Worm (Caenorhabditis elegans) whole organism, L1 larva: Measurements from ENCODE around the gene lgc-12.
A peak's percentile ranks its signal among the peaks of the same experiment; 100 is the strongest.

Source experiments
- C16A3.4 ChIP-seq: fragments of 150-350 bp; optimal IDR thresholded peaks from 2 replicates; lab custom pipeline; 2014; ENCODE audit warnings: missing biosample characterization, missing genetic modification characterization
- C34B4.2 ChIP-seq: sonication (generic microtip); optimal IDR thresholded peaks from 2 replicates; lab custom pipeline; 2017; ENCODE audit warnings: mild to moderate bottlenecking, missing genetic modification characterization, missing compliant biosample characterization
- aha-1 ChIP-seq: fragments of 150-350 bp; optimal IDR thresholded peaks from 2 replicates; lab custom pipeline; 2014; ENCODE audit warnings: missing biosample characterization, missing genetic modification characterization
- alr-1 ChIP-seq: fragments of 200-800 bp; sonication (Bioruptor generic); optimal IDR thresholded peaks from 2 replicates; lab custom pipeline; 2018; ENCODE audit warnings: borderline replicate concordance, mild to moderate bottlenecking, missing genetic modification characterization, missing compliant biosample characterization
- ceh-63 ChIP-seq: fragments of 200-800 bp; sonication (Bioruptor generic); optimal IDR thresholded peaks from 2 replicates; lab custom pipeline; 2018; ENCODE audit warnings: mild to moderate bottlenecking, missing genetic modification characterization, missing compliant biosample characterization
- ceh-8 ChIP-seq: fragments of 200-800 bp; sonication (Bioruptor generic); optimal IDR thresholded peaks from 2 replicates; lab custom pipeline; 2018; ENCODE audit warnings: mild to moderate bottlenecking, missing genetic modification characterization, moderate library complexity, missing compliant biosample characterization
- ceh-90 ChIP-seq: sonication (generic microtip); optimal IDR thresholded peaks from 2 replicates; lab custom pipeline; 2016; ENCODE audit warnings: missing genetic modification characterization, missing compliant biosample characterization
- dpl-1 ChIP-seq, 3 experiments: fragments of 150-350 bp in 2 of 3; sonication (generic microtip) in 1 of 3; optimal IDR thresholded peaks; 2 replicates each; lab custom pipeline; 2014 to 2017; ENCODE audit warnings: missing biosample characterization in 3 of 3, missing genetic modification characterization in 3 of 3, missing genetic modification reagents in 3 of 3
- efl-1 ChIP-seq, 4 experiments: fragments of 150-350 bp; optimal IDR thresholded peaks in 3 of 4; peaks in 1 of 4; 1 replicate in 1 of 4; 2 replicates in 3 of 4; lab custom pipeline; 2014; ENCODE audit warnings: missing biosample characterization in 2 of 4, missing genetic modification characterization in 2 of 4, missing genetic modification reagents in 2 of 4
- efl-3 ChIP-seq: fragments of 200-800 bp; sonication (Bioruptor generic); optimal IDR thresholded peaks from 2 replicates; lab custom pipeline; 2018; ENCODE audit warnings: mild to moderate bottlenecking, missing genetic modification characterization, missing compliant biosample characterization
- elt-3 ChIP-seq, 6 experiments: fragments of 150-350 bp in 1 of 6; sonication (generic microtip); optimal IDR thresholded peaks; 2 replicates each; lab custom pipeline; 2017 to 2018; ENCODE audit warnings: missing biosample characterization in 6 of 6, missing genetic modification characterization in 6 of 6, inconsistent platforms in 1 of 6
- fkh-8 ChIP-seq: sonication (generic microtip); optimal IDR thresholded peaks from 2 replicates; lab custom pipeline; 2016; ENCODE audit warnings: mild to moderate bottlenecking, missing genetic modification characterization, missing compliant biosample characterization
- fos-1 ChIP-seq: fragments of 150-350 bp; optimal IDR thresholded peaks from 2 replicates; lab custom pipeline; 2014; ENCODE audit warnings: missing biosample characterization, missing genetic modification characterization
- grh-1 ChIP-seq: fragments of 200-800 bp; sonication (Bioruptor generic); IDR thresholded peaks from 2 replicates; pipeline ENCODE4 v1.3.6; 2022; ENCODE audit warnings: missing genetic modification reagents, missing genetic modification characterization, missing compliant biosample characterization
- hlh-4 ChIP-seq: sonication (generic microtip); optimal IDR thresholded peaks from 2 replicates; lab custom pipeline; 2016; ENCODE audit warnings: mild to moderate bottlenecking, missing genetic modification characterization, missing compliant biosample characterization
- hpl-2 ChIP-seq: fragments of 150-350 bp; optimal IDR thresholded peaks from 2 replicates; lab custom pipeline; 2014; ENCODE audit warnings: missing biosample characterization, missing genetic modification reagents, missing genetic modification characterization
- isw-1 ChIP-seq: fragments of 200-800 bp; sonication (Bioruptor generic); IDR thresholded peaks from 2 replicates; pipeline ENCODE4 v1.3.6; 2022; ENCODE audit warnings: missing genetic modification characterization, missing compliant biosample characterization
- jun-1 ChIP-seq: fragments of 150-350 bp; optimal IDR thresholded peaks from 2 replicates; lab custom pipeline; 2014; ENCODE audit warnings: missing biosample characterization, missing genetic modification reagents, missing genetic modification characterization
- lin-15B ChIP-seq: fragments of 150-350 bp; sonication (generic microtip); optimal IDR thresholded peaks from 3 replicates; lab custom pipeline; 2014; ENCODE audit warnings: missing biosample characterization, missing genetic modification characterization
- lin-35 ChIP-seq, 2 experiments: fragments of 150-350 bp; optimal IDR thresholded peaks; 2 replicates each; lab custom pipeline; 2014; ENCODE audit warnings: missing biosample characterization in 2 of 2, missing genetic modification characterization in 2 of 2, missing genetic modification reagents in 2 of 2
- lin-39 ChIP-seq: fragments of 150-350 bp; optimal IDR thresholded peaks from 2 replicates; lab custom pipeline; 2014; ENCODE audit warnings: missing biosample characterization, missing genetic modification reagents, missing genetic modification characterization
- lir-3 ChIP-seq: sonication (generic microtip); optimal IDR thresholded peaks from 2 replicates; lab custom pipeline; 2016; ENCODE audit warnings: mild to moderate bottlenecking, missing genetic modification characterization, moderate library complexity, missing compliant biosample characterization; ENCODE audit not compliant: poor library complexity
- lsy-2 ChIP-seq, 2 experiments: fragments of 150-350 bp; optimal IDR thresholded peaks; 2 replicates each; lab custom pipeline; 2014; ENCODE audit warnings: missing biosample characterization in 2 of 2, missing genetic modification characterization in 2 of 2
- mab-9 ChIP-seq: fragments of 200-800 bp; sonication (Bioruptor generic); IDR thresholded peaks from 2 replicates; pipeline ENCODE4 v1.3.6; 2022; ENCODE audit warnings: missing genetic modification reagents, missing genetic modification characterization, missing compliant biosample characterization
- mdl-1 ChIP-seq, 2 experiments: fragments of 150-350 bp; optimal IDR thresholded peaks; 2 replicates each; lab custom pipeline; 2014 to 2017; ENCODE audit warnings: missing biosample characterization in 2 of 2, missing genetic modification characterization in 2 of 2, inconsistent platforms in 1 of 2
- mef-2 ChIP-seq: fragments of 150-350 bp; optimal IDR thresholded peaks from 2 replicates; lab custom pipeline; 2014; ENCODE audit warnings: missing biosample characterization, missing genetic modification characterization
- nhr-11 ChIP-seq: fragments of 150-350 bp; optimal IDR thresholded peaks from 2 replicates; lab custom pipeline; 2014; ENCODE audit warnings: missing biosample characterization, missing genetic modification characterization
- nhr-76 ChIP-seq: sonication (generic microtip); optimal IDR thresholded peaks from 2 replicates; lab custom pipeline; 2017; ENCODE audit warnings: missing biosample characterization, missing genetic modification characterization
- nhr-77 ChIP-seq: fragments of 150-350 bp; optimal IDR thresholded peaks from 2 replicates; lab custom pipeline; 2014; ENCODE audit warnings: missing biosample characterization, missing genetic modification characterization
- nhr-84 ChIP-seq: sonication (generic microtip); optimal IDR thresholded peaks from 2 replicates; lab custom pipeline; 2017; ENCODE audit warnings: missing biosample characterization, missing genetic modification characterization
- nhr-85 ChIP-seq: sonication (generic microtip); peaks from one replicate; lab custom pipeline; 2016; ENCODE audit warnings: missing genetic modification characterization, inconsistent platforms, missing compliant biosample characterization
- nhr-90 ChIP-seq: sonication (generic microtip); optimal IDR thresholded peaks from 2 replicates; lab custom pipeline; 2016; ENCODE audit warnings: mild to moderate bottlenecking, missing genetic modification characterization, missing compliant biosample characterization; ENCODE audit not compliant: poor library complexity
- pqm-1 ChIP-seq: sonication (generic microtip); optimal IDR thresholded peaks from 3 replicates; lab custom pipeline; 2017; ENCODE audit warnings: missing biosample characterization, missing genetic modification characterization
- skn-1 ChIP-seq: fragments of 150-350 bp; optimal IDR thresholded peaks from 2 replicates; lab custom pipeline; 2014; ENCODE audit warnings: missing biosample characterization, missing genetic modification characterization
- snu-23 ChIP-seq: sonication (generic microtip); optimal IDR thresholded peaks from 2 replicates; lab custom pipeline; 2016; ENCODE audit warnings: missing genetic modification characterization, missing compliant biosample characterization
- sox-4 ChIP-seq: sonication (generic microtip); optimal IDR thresholded peaks from 2 replicates; lab custom pipeline; 2016; ENCODE audit warnings: missing genetic modification characterization, missing compliant biosample characterization
- sptf-1 ChIP-seq: fragments of 150-350 bp; optimal IDR thresholded peaks from 2 replicates; lab custom pipeline; 2014; ENCODE audit warnings: missing biosample characterization, missing genetic modification characterization
- swsn-7 ChIP-seq: sonication (generic microtip); optimal IDR thresholded peaks from 2 replicates; lab custom pipeline; 2016; ENCODE audit warnings: missing genetic modification characterization, missing compliant biosample characterization
- tbx-2 ChIP-seq: sonication (generic microtip); optimal IDR thresholded peaks from 2 replicates; lab custom pipeline; 2016; ENCODE audit warnings: missing genetic modification characterization, missing compliant biosample characterization
- tlp-1 ChIP-seq: fragments of 150-350 bp; optimal IDR thresholded peaks from 2 replicates; lab custom pipeline; 2014; ENCODE audit warnings: missing biosample characterization, missing genetic modification characterization
- unc-130 ChIP-seq: fragments of 150-350 bp; optimal IDR thresholded peaks from 2 replicates; lab custom pipeline; 2017; ENCODE audit warnings: missing biosample characterization, missing genetic modification characterization, inconsistent platforms
- unc-30 ChIP-seq: sonication (generic microtip); optimal IDR thresholded peaks from 2 replicates; lab custom pipeline; 2017; ENCODE audit warnings: missing biosample characterization, missing genetic modification characterization
- vab-15 ChIP-seq: sonication (generic microtip); optimal IDR thresholded peaks from 2 replicates; lab custom pipeline; 2017; ENCODE audit warnings: missing genotype, mild to moderate bottlenecking, missing genetic modification characterization, missing compliant biosample characterization
- zag-1 ChIP-seq: fragments of 150-350 bp; optimal IDR thresholded peaks from 2 replicates; lab custom pipeline; 2014; ENCODE audit warnings: missing biosample characterization, missing genetic modification characterization
- zip-4 ChIP-seq: fragments of 200-800 bp; sonication (Bioruptor generic); optimal IDR thresholded peaks from 2 replicates; lab custom pipeline; 2018; ENCODE audit warnings: mild to moderate bottlenecking, missing genetic modification characterization, moderate library complexity, missing compliant biosample characterization
- ztf-11 ChIP-seq, 2 experiments: sonication (generic microtip); optimal IDR thresholded peaks; 2 replicates each; lab custom pipeline; 2016 to 2017; ENCODE audit warnings: missing genetic modification characterization in 2 of 2, missing biosample characterization in 1 of 2, missing compliant biosample characterization in 1 of 2
- ztf-4 ChIP-seq: fragments of 150-350 bp; optimal IDR thresholded peaks from 2 replicates; lab custom pipeline; 2014; ENCODE audit warnings: missing biosample characterization, missing genetic modification characterization

The lgc-12 gene

ce11 chrIII:7570083-7570695 is 8.2 kb downstream of the lgc-12 start, which contains the start of gene R13A5.7 (continued):
- TF ChIP-seq dpl-1 (GFP tag; optimal IDR thresholded peaks at IDR 0.05; lab: Kevin White, UChicago) (peak; percentile 38 to 62 (median 43)), elt-3 (tag; optimal IDR thresholded peaks at IDR 0.05; lab: Kevin White, UChicago) (peak in 1 of 6 experiments; percentile 20), tlp-1 (tag; lab: Kevin White, UChicago) (no peak), ztf-11 (tag; optimal IDR thresholded peaks at IDR 0.05; lab: Kevin White, UChicago) (peak in 1 of 2 experiments; percentile 9), hpl-2 (GFP tag; lab: Kevin White, UChicago) (no peak), grh-1 (GFP tag; lab: Robert Waterston, UW) (no peak), skn-1 (peak; percentile 22), lin-35 (GFP tag; optimal IDR thresholded peaks at IDR 0.05; lab: Kevin White, UChicago) (peak; percentile 66 to 80), efl-1 (optimal IDR thresholded peaks at IDR 0.05; lab: Kevin White, UChicago) (peak; percentile 70 to 79), efl-1 (GFP tag; optimal IDR thresholded peaks at IDR 0.05 in 1 of 2; lab: Kevin White, UChicago) (peak; percentile 47 to 93), ceh-8 (GFP tag; lab: Kevin White, UChicago) (no peak), mef-2 (tag; lab: Kevin White, UChicago) (no peak), ceh-90 (tag; lab: Kevin White, UChicago) (no peak), unc-30 (tag; lab: Kevin White, UChicago) (no peak), ztf-4 (peak; percentile 32), nhr-11 (tag; lab: Kevin White, UChicago) (peak; percentile 61), isw-1 (GFP tag; lab: Robert Waterston, UW) (peak; percentile 38), C34B4.2 (tag; lab: Kevin White, UChicago) (no peak), hlh-4 (no peak), swsn-7 (tag; lab: Kevin White, UChicago) (peak; percentile 83), nhr-84 (tag; lab: Kevin White, UChicago) (no peak), lsy-2 (tag; optimal IDR thresholded peaks at IDR 0.05; lab: Kevin White, UChicago) (peak; percentile 68 to 86), nhr-76 (tag; lab: Kevin White, UChicago) (no peak), C16A3.4 (tag; lab: Kevin White, UChicago) (peak; percentile 33), jun-1 (tag; lab: Kevin White, UChicago) (peak; percentile 75), snu-23 (GFP tag; lab: Kevin White, UChicago) (peak; percentile 82), aha-1 (tag; lab: Kevin White, UChicago) (no peak), pqm-1 (tag; lab: Kevin White, UChicago) (no peak), sox-4 (tag; lab: Kevin White, UChicago) (peak; percentile 10), alr-1 (tag; lab: Kevin White, UChicago) (no peak), zip-4 (peak; percentile 12), zag-1 (tag; lab: Kevin White, UChicago) (no peak), nhr-85 (tag; lab: Kevin White, UChicago) (peak; percentile 82)

- TF ChIP-seq zip-4 (no peak), lsy-2 (tag; optimal IDR thresholded peaks at IDR 0.05; lab: Kevin White, UChicago) (peak in 1 of 2 experiments; percentile 22)
Measured at ce11 chrIII:7571726-7572125, 9.8 kb downstream of the lgc-12 start.

- no peak for TF ChIP-seq pqm-1 (tag; lab: Kevin White, UChicago)
- TF ChIP-seq sptf-1 (tag; lab: Kevin White, UChicago), result no peak
- peak; percentile 29 for TF ChIP-seq vab-15 (tag; lab: Kevin White, UChicago)
- peak in 1 of 2 experiments; percentile 81 for TF ChIP-seq mdl-1 (tag; optimal IDR thresholded peaks at IDR 0.05; lab: Kevin White, UChicago)
- TF ChIP-seq lin-39 (tag; lab: Kevin White, UChicago), result peak; percentile 4
- TF ChIP-seq lin-15B (tag; lab: Kevin White, UChicago), result peak; percentile 74
- TF ChIP-seq tbx-2 (tag; lab: Kevin White, UChicago), result peak; percentile 68
- TF ChIP-seq efl-1 (optimal IDR thresholded peaks at IDR 0.05; lab: Kevin White, UChicago), result peak; percentile 86 to 88
- peak; percentile 75 to 97 for TF ChIP-seq efl-1 (GFP tag; optimal IDR thresholded peaks at IDR 0.05 in 1 of 2; lab: Kevin White, UChicago)
- TF ChIP-seq fkh-8 (tag; lab: Kevin White, UChicago), result peak; percentile 74
- TF ChIP-seq fos-1 (tag; lab: Kevin White, UChicago), result peak; percentile 75
- TF ChIP-seq efl-3 (GFP tag; lab: Kevin White, UChicago), result no peak
- TF ChIP-seq lir-3, result peak; percentile 45
- TF ChIP-seq ceh-8 (GFP tag; lab: Kevin White, UChicago), result no peak
- no peak for TF ChIP-seq ceh-63 (GFP tag; lab: Kevin White, UChicago)
- TF ChIP-seq C16A3.4 (tag; lab: Kevin White, UChicago), result peak; percentile 97
- TF ChIP-seq nhr-77 (tag; lab: Kevin White, UChicago), result peak; percentile 84
- TF ChIP-seq isw-1 (GFP tag; lab: Robert Waterston, UW), result peak; percentile 66
- TF ChIP-seq mab-9 (GFP tag; lab: Robert Waterston, UW), result no peak
- TF ChIP-seq nhr-90 (tag; lab: Kevin White, UChicago), result peak; percentile 76
- no peak for TF ChIP-seq zip-4
- TF ChIP-seq unc-130 (tag; lab: Kevin White, UChicago), result peak; percentile 80
Measured at ce11 chrIII:7572781-7573400, 10.9 kb downstream of the lgc-12 start, which contains the start of the genes rpl-9 and lpd-7. rpl-9 (minus strand) TSS chrIII:7572831. lpd-7 (plus strand) TSS chrIII:7573350.
